Fruit fly (Drosophila melanogaster) whole organism, embryonic: ENCODE results near the gene CG14194.

Experiments
- CG1024 ChIP-seq: fragments of 200-800 bp; sonication (Bioruptor generic); IDR thresholded peaks from 2 replicates; pipeline ENCODE4 v1.3.6; 2022; ENCODE audit warnings: missing biosample characterization, missing genetic modification characterization
- CG10431 ChIP-seq: fragments of 200-800 bp; sonication (Bioruptor generic); optimal IDR thresholded peaks from 3 replicates; lab custom pipeline; 2018; ENCODE audit warnings: missing biosample characterization, mild to moderate bottlenecking, missing genetic modification characterization
- CG10654 ChIP-seq: fragments of 200-800 bp; sonication (Bioruptor generic); optimal IDR thresholded peaks from 2 replicates; lab custom pipeline; 2016; ENCODE audit warnings: missing biosample characterization, missing genetic modification characterization
- CG12155 ChIP-seq: fragments of 200-800 bp; sonication (Bioruptor generic); optimal IDR thresholded peaks from 3 replicates; lab custom pipeline; 2016; ENCODE audit warnings: missing biosample characterization, missing genetic modification characterization
- CG15601 ChIP-seq: fragments of 200-800 bp; sonication (Bioruptor generic); optimal IDR thresholded peaks from 3 replicates; lab custom pipeline; 2019; ENCODE audit warnings: missing biosample characterization, mild to moderate bottlenecking, missing genetic modification characterization, moderate library complexity
- CG18764 ChIP-seq: fragments of 200-800 bp; sonication (Bioruptor generic); optimal IDR thresholded peaks from 3 replicates; lab custom pipeline; 2016; ENCODE audit warnings: missing biosample characterization, missing genetic modification characterization
- CG30431 ChIP-seq: fragments of 200-800 bp; sonication (Bioruptor generic); optimal IDR thresholded peaks from 2 replicates; lab custom pipeline; 2017; ENCODE audit warnings: missing biosample characterization, missing genetic modification characterization
- CG32532 ChIP-seq: fragments of 200-800 bp; sonication (Bioruptor generic); IDR thresholded peaks from 2 replicates; pipeline ENCODE4 v1.3.6; 2022; ENCODE audit warnings: missing biosample characterization, missing genetic modification characterization
- CG33213 ChIP-seq: fragments of 200-800 bp; sonication (Bioruptor generic); optimal IDR thresholded peaks from 3 replicates; lab custom pipeline; 2016; ENCODE audit warnings: missing biosample characterization, missing genetic modification characterization
- CG33557 ChIP-seq: fragments of 200-800 bp; sonication (Bioruptor generic); optimal IDR thresholded peaks from 2 replicates; lab custom pipeline; 2019; ENCODE audit warnings: missing biosample characterization, mild to moderate bottlenecking, missing genetic modification characterization, moderate library complexity
- CG34224 ChIP-seq: fragments of 200-800 bp; sonication (Bioruptor generic); IDR thresholded peaks from 3 replicates; pipeline ENCODE4 v1.3.6; 2022; ENCODE audit warnings: missing biosample characterization, missing genetic modification characterization; ENCODE audit not compliant: partially characterized antibody
- CG3726 ChIP-seq: fragments of 200-800 bp; sonication (Bioruptor generic); IDR thresholded peaks from 3 replicates; pipeline ENCODE4, ENCODE4 v1.3.6; 2022; ENCODE audit warnings: missing biosample characterization, missing genetic modification characterization
- CG3838 ChIP-seq: fragments of 200-800 bp; sonication (Bioruptor generic); optimal IDR thresholded peaks from 3 replicates; lab custom pipeline; 2016; ENCODE audit warnings: missing biosample characterization, missing genetic modification characterization
- CG3995 ChIP-seq: fragments of 200-800 bp; sonication (Bioruptor generic); optimal IDR thresholded peaks from 3 replicates; lab custom pipeline; 2016; ENCODE audit warnings: missing biosample characterization, missing genetic modification characterization
- CG42726 ChIP-seq: fragments of 200-800 bp; sonication (Bioruptor generic); IDR thresholded peaks from 2 replicates; pipeline ENCODE4 v1.3.6; 2022; ENCODE audit warnings: missing biosample characterization, missing genetic modification characterization; ENCODE audit not compliant: partially characterized antibody
- CG4707 ChIP-seq: fragments of 200-800 bp; sonication (Bioruptor generic); optimal IDR thresholded peaks from 2 replicates; lab custom pipeline; 2018; ENCODE audit warnings: missing biosample characterization, mild to moderate bottlenecking, missing genetic modification characterization, moderate library complexity
- CG6254 ChIP-seq: fragments of 200-800 bp; sonication (Bioruptor generic); optimal IDR thresholded peaks from 3 replicates; lab custom pipeline; 2017; ENCODE audit warnings: mild to moderate bottlenecking, missing biosample characterization, missing genetic modification reagents, missing genetic modification characterization
- CG8388 ChIP-seq: fragments of 200-800 bp; sonication (Bioruptor generic); optimal IDR thresholded peaks from 2 replicates; lab custom pipeline; 2019; ENCODE audit warnings: missing biosample characterization, mild to moderate bottlenecking, missing genetic modification characterization, moderate library complexity
- CG9727 ChIP-seq: fragments of 200-800 bp; sonication (Bioruptor generic); optimal IDR thresholded peaks from 3 replicates; lab custom pipeline; 2017; ENCODE audit warnings: missing biosample characterization, mild to moderate bottlenecking, missing genetic modification characterization
- CG9932 ChIP-seq: fragments of 200-800 bp; sonication (Bioruptor generic); IDR thresholded peaks from 2 replicates; pipeline ENCODE4 v1.3.6; 2022; ENCODE audit warnings: missing biosample characterization, missing genetic modification characterization
- CTCF ChIP-seq: fragments of 200-800 bp; sonication (Bioruptor generic); optimal IDR thresholded peaks from 2 replicates; lab custom pipeline; 2017; ENCODE audit warnings: missing biosample characterization, mild to moderate bottlenecking, missing genetic modification characterization, moderate library complexity
- D19A ChIP-seq: fragments of 200-800 bp; optimal IDR thresholded peaks from 3 replicates; lab custom pipeline; 2019; ENCODE audit warnings: missing biosample characterization, mild to moderate bottlenecking, missing genetic modification characterization, moderate library complexity
- ERR ChIP-seq: fragments of 200-800 bp; sonication (Bioruptor generic); optimal IDR thresholded peaks from 2 replicates; lab custom pipeline; 2016; ENCODE audit warnings: missing biosample characterization, missing genetic modification characterization
- Elba2 ChIP-seq: fragments of 200-800 bp; sonication (Bioruptor generic); optimal IDR thresholded peaks from 3 replicates; lab custom pipeline; 2016; ENCODE audit warnings: missing biosample characterization, missing genetic modification characterization
- Hey ChIP-seq: fragments of 200-800 bp; sonication (Bioruptor generic); optimal IDR thresholded peaks from 3 replicates; lab custom pipeline; 2018; ENCODE audit warnings: missing biosample characterization, mild to moderate bottlenecking, missing genetic modification characterization
- HmgZ ChIP-seq: fragments of 200-800 bp; sonication (Bioruptor generic); optimal IDR thresholded peaks from 2 replicates; lab custom pipeline; 2018; ENCODE audit warnings: missing biosample characterization, mild to moderate bottlenecking, missing genetic modification characterization
- Jarid2 ChIP-seq: fragments of 200-800 bp; sonication (Bioruptor generic); optimal IDR thresholded peaks from 3 replicates; lab custom pipeline; 2017; ENCODE audit warnings: mild to moderate bottlenecking, missing biosample characterization, missing genetic modification reagents, missing genetic modification characterization
- MTF-1 ChIP-seq: fragments of 200-800 bp; sonication (Bioruptor generic); optimal IDR thresholded peaks from 2 replicates; lab custom pipeline; 2018; ENCODE audit warnings: missing biosample characterization, mild to moderate bottlenecking, missing genetic modification characterization, borderline replicate concordance
- Mrtf ChIP-seq: fragments of 200-800 bp; sonication (Bioruptor generic); IDR thresholded peaks from 3 replicates; pipeline ENCODE4 v1.3.6; 2022; ENCODE audit warnings: missing biosample characterization, missing genetic modification characterization
- Ssrp ChIP-seq: fragments of 200-800 bp; sonication (Bioruptor generic); optimal IDR thresholded peaks from 2 replicates; lab custom pipeline; 2018; ENCODE audit warnings: missing biosample characterization, mild to moderate bottlenecking, missing genetic modification characterization, moderate library complexity
- Vsx1 ChIP-seq: fragments of 200-800 bp; sonication (Bioruptor generic); optimal IDR thresholded peaks from 2 replicates; lab custom pipeline; 2017; ENCODE audit warnings: missing biosample characterization, mild to moderate bottlenecking, missing genetic modification characterization, missing genetic modification reagents
- ash1 ChIP-seq: fragments of 200-800 bp; sonication (Bioruptor generic); optimal IDR thresholded peaks from 2 replicates; lab custom pipeline; 2018; ENCODE audit warnings: missing biosample characterization, mild to moderate bottlenecking, missing genetic modification characterization
- bowl ChIP-seq: fragments of 200-800 bp; sonication (Bioruptor generic); IDR thresholded peaks from 2 replicates; pipeline ENCODE4 v1.3.6; 2022; ENCODE audit warnings: missing biosample characterization, missing genetic modification characterization
- caup ChIP-seq: fragments of 200-800 bp; sonication (Bioruptor generic); optimal IDR thresholded peaks from 3 replicates; lab custom pipeline; 2017; ENCODE audit warnings: missing biosample characterization, mild to moderate bottlenecking, missing genetic modification characterization, moderate library complexity; ENCODE audit not compliant: severe bottlenecking
- chn ChIP-seq: fragments of 200-800 bp; sonication (Bioruptor generic); optimal IDR thresholded peaks from 2 replicates; lab custom pipeline; 2016; ENCODE audit warnings: missing biosample characterization, missing genetic modification characterization
- cwo ChIP-seq: fragments of 200-800 bp; sonication (Bioruptor generic); optimal IDR thresholded peaks from 3 replicates; lab custom pipeline; 2017; ENCODE audit warnings: missing biosample characterization, missing genetic modification characterization, mild to moderate bottlenecking, moderate library complexity, missing genetic modification reagents
- da ChIP-seq: fragments of 200-800 bp; sonication (Bioruptor generic); optimal IDR thresholded peaks from 2 replicates; lab custom pipeline; 2016; ENCODE audit warnings: missing biosample characterization, missing genetic modification characterization
- dm ChIP-seq: fragments of 200-800 bp; sonication (Bioruptor generic); optimal IDR thresholded peaks from 3 replicates; lab custom pipeline; 2016; ENCODE audit warnings: missing biosample characterization, missing genetic modification characterization
- fd3F ChIP-seq: fragments of 200-800 bp; sonication (Bioruptor generic); optimal IDR thresholded peaks from 2 replicates; lab custom pipeline; 2018; ENCODE audit warnings: missing biosample characterization, mild to moderate bottlenecking, missing genetic modification characterization, moderate library complexity
- fru ChIP-seq: fragments of >200 bp; optimal IDR thresholded peaks from 2 replicates; lab custom pipeline; 2017
- gce ChIP-seq: fragments of 200-800 bp; sonication (Bioruptor generic); IDR thresholded peaks from 3 replicates; pipeline ENCODE4 v1.3.6; 2022; ENCODE audit warnings: missing biosample characterization, missing genetic modification characterization
- gt ChIP-seq: fragments of 200-800 bp; sonication (Bioruptor generic); IDR thresholded peaks from 2 replicates; pipeline ENCODE4 v1.3.6; 2022; ENCODE audit warnings: missing biosample characterization, missing genetic modification characterization
- hb ChIP-seq: fragments of 200-800 bp; sonication (Bioruptor generic); IDR thresholded peaks from 3 replicates; pipeline ENCODE4 v1.3.6; 2022; ENCODE audit warnings: missing biosample characterization, missing genetic modification characterization; ENCODE audit not compliant: partially characterized antibody
- jigr1 ChIP-seq: fragments of 200-800 bp; sonication (Bioruptor generic); IDR thresholded peaks from 3 replicates; pipeline ENCODE4 v1.3.6; 2022; ENCODE audit warnings: missing biosample characterization, missing genetic modification characterization
- jumu ChIP-seq: fragments of 200-800 bp; sonication (Bioruptor generic); optimal IDR thresholded peaks from 3 replicates; lab custom pipeline; 2016; ENCODE audit warnings: missing biosample characterization, missing genetic modification characterization
- lilli ChIP-seq: fragments of 200-800 bp; sonication (Bioruptor generic); optimal IDR thresholded peaks from 3 replicates; lab custom pipeline; 2016; ENCODE audit warnings: missing biosample characterization, missing genetic modification characterization
- onecut ChIP-seq: fragments of 200-800 bp; sonication (Bioruptor generic); IDR thresholded peaks from 2 replicates; pipeline ENCODE4 v1.3.6; 2022; ENCODE audit warnings: missing biosample characterization, missing genetic modification characterization
- ranshi ChIP-seq: fragments of 200-800 bp; sonication (Bioruptor generic); IDR thresholded peaks from 2 replicates; pipeline ENCODE4 v1.3.6; 2022; ENCODE audit warnings: missing biosample characterization, missing genetic modification characterization
- repo ChIP-seq: fragments of 200-800 bp; sonication (Bioruptor generic); optimal IDR thresholded peaks from 2 replicates; lab custom pipeline; 2016; ENCODE audit warnings: missing biosample characterization, missing genetic modification characterization
- tap ChIP-seq: fragments of 200-800 bp; optimal IDR thresholded peaks from 3 replicates; lab custom pipeline; 2019; ENCODE audit warnings: missing biosample characterization, mild to moderate bottlenecking, missing genetic modification characterization, moderate library complexity
- ttk ChIP-seq: fragments of 200-800 bp; sonication (Bioruptor generic); IDR thresholded peaks from 2 replicates; pipeline ENCODE4 v2.1.2; 2022; ENCODE audit warnings: missing biosample characterization, missing genetic modification characterization

Gene CG14194

DNA sequence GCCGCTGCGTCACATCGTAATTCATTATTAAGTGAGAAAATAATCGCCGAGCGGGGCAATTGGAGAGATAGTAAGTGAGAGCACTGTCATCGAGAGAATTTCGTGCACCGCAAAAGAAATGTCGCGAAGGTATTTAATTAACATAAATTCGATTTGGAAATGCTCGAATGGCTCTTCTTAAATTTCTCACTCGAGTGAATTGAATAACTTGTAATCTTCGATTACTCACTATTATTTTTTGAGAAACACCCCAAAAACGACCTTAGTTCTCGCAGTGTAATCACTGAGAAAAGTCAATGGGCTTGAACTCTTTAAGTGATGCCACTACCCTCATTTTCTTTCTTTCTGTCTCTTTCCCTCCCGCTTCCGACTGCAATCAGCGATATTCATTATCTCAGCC is 38.4 kb upstream of the CG14194 start (continued):
- peak; percentile 88 for TF ChIP-seq chn (GFP tag; lab: Kevin White, UChicago)
- no peak for TF ChIP-seq da (GFP tag; lab: Kevin White, UChicago)
- TF ChIP-seq CG8388 (GFP tag; lab: Kevin White, UChicago) = peak; percentile 92
- peak; percentile 79 for TF ChIP-seq repo
- TF ChIP-seq CG33557 (GFP tag; lab: Kevin White, UChicago) = peak; percentile 93
- peak; percentile 73 for TF ChIP-seq CG12155
- TF ChIP-seq CG15601 (tag; lab: Kevin White, UChicago) = peak; percentile 90
- TF ChIP-seq Ssrp (tag; lab: Kevin White, UChicago) = peak; percentile 89
- peak; percentile 29 for TF ChIP-seq Elba2 (GFP tag; lab: Kevin White, UChicago)
- TF ChIP-seq ttk = peak; percentile 84
- TF ChIP-seq Mrtf (GFP tag; lab: Robert Waterston, UW) = peak; percentile 72
- TF ChIP-seq CG1024 (GFP tag; lab: Robert Waterston, UW) = peak; percentile 87
- peak; percentile 83 for TF ChIP-seq CG33213 (GFP tag; lab: Kevin White, UChicago)
- peak; percentile 45 for TF ChIP-seq Vsx1 (GFP tag; lab: Kevin White, UChicago)
- peak; percentile 76 for TF ChIP-seq tap
- TF ChIP-seq CG10654 = peak; percentile 77
- TF ChIP-seq ERR (GFP tag; lab: Kevin White, UChicago) = peak; percentile 43
- no peak for TF ChIP-seq fd3F (GFP tag; lab: Kevin White, UChicago)
- TF ChIP-seq fru (lab: Kevin White, UChicago) = no peak
- peak; percentile 74 for TF ChIP-seq CG4707
- peak; percentile 58; the same call in 1 of the 2 replicates for TF ChIP-seq CG32532 (GFP tag; lab: Robert Waterston, UW)
- no peak for TF ChIP-seq CG42726 (GFP tag; lab: Robert Waterston, UW)
- TF ChIP-seq bowl (GFP tag; lab: Robert Waterston, UW) = peak; percentile 59; the same call in 1 of the 2 replicates
- TF ChIP-seq gt (GFP tag; lab: Robert Waterston, UW) = peak; percentile 84
- peak; percentile 75 for TF ChIP-seq MTF-1 (GFP tag; lab: Kevin White, UChicago)
- no peak for TF ChIP-seq Hey (tag; lab: Kevin White, UChicago)
- peak; percentile 45 for TF ChIP-seq Jarid2 (GFP tag; lab: Kevin White, UChicago)
- no peak for TF ChIP-seq CG3995 (GFP tag; lab: Kevin White, UChicago)
- no peak for TF ChIP-seq ash1 (GFP tag; lab: Kevin White, UChicago)
- peak; percentile 45 for TF ChIP-seq CG10431 (GFP tag; lab: Kevin White, UChicago)
- TF ChIP-seq ranshi (GFP tag; lab: Robert Waterston, UW) = peak; percentile 84
- TF ChIP-seq CG9932 (GFP tag; lab: Robert Waterston, UW) = peak; percentile 40; the same call in 1 of the 2 replicates
- peak; percentile 49 for TF ChIP-seq caup (GFP tag; lab: Kevin White, UChicago)
- TF ChIP-seq dm (GFP tag; lab: Kevin White, UChicago) = peak; percentile 64
- TF ChIP-seq jumu (GFP tag; lab: Kevin White, UChicago) = peak; percentile 89
- TF ChIP-seq D19A (tag; lab: Kevin White, UChicago) = peak; percentile 87
- TF ChIP-seq CG18764 = peak; percentile 84
- peak; percentile 63; the same call in 1 of the 3 replicates for TF ChIP-seq gce
- peak; percentile 62 for TF ChIP-seq jigr1 (GFP tag; lab: Robert Waterston, UW)
- TF ChIP-seq CG6254 (GFP tag; lab: Kevin White, UChicago) = peak; percentile 91
- TF ChIP-seq CTCF (GFP tag; lab: Kevin White, UChicago) = peak; percentile 3
- peak; percentile 82 for TF ChIP-seq CG30431
- peak; percentile 94 for TF ChIP-seq CG9727 (GFP tag; lab: Kevin White, UChicago)
- peak; percentile 46 for TF ChIP-seq HmgZ (tag; lab: Kevin White, UChicago)
- TF ChIP-seq CG3838 (GFP tag; lab: Kevin White, UChicago) = peak; percentile 35
- no peak for TF ChIP-seq CG34224 (GFP tag; lab: Robert Waterston, UW)
- no peak for TF ChIP-seq hb (GFP tag; lab: Robert Waterston, UW)
- peak; percentile 81 for TF ChIP-seq lilli (GFP tag; lab: Kevin White, UChicago)
- TF ChIP-seq cwo (GFP tag; lab: Kevin White, UChicago) = peak; percentile 21
- peak; percentile 82 for TF ChIP-seq onecut
- peak; percentile 74; the same call in 1 of the 3 replicates for TF ChIP-seq CG3726 (GFP tag; lab: Robert Waterston, UW)
